Fruit fly (Drosophila melanogaster) whole organism, wandering third instar larva: ENCODE measurements around the gene Baldspot.

Experiments used
- Abd-B ChIP-seq: fragments of >200 bp; optimal IDR thresholded peaks from 2 replicates; lab custom pipeline; 2017; ENCODE audit warnings: missing biosample characterization, missing genetic modification characterization
- CG32264 ChIP-seq: fragments of 200-800 bp; sonication (Bioruptor generic); optimal IDR thresholded peaks from 2 replicates; lab custom pipeline; 2016; ENCODE audit warnings: missing biosample characterization, missing genetic modification characterization
- CrebA ChIP-seq: fragments of 200-800 bp; sonication (Bioruptor generic); optimal IDR thresholded peaks from 2 replicates; lab custom pipeline; 2016; ENCODE audit warnings: missing biosample characterization, mild to moderate bottlenecking, missing genetic modification characterization, borderline replicate concordance
- Dfd ChIP-seq: fragments of >200 bp; optimal IDR thresholded peaks from 2 replicates; lab custom pipeline; 2017; ENCODE audit warnings: missing biosample characterization, missing genetic modification characterization
- Dif ChIP-seq: fragments of 200-275, 200-300 bp; sonication (Bioruptor generic); optimal IDR thresholded peaks from 2 replicates; lab custom pipeline; 2018; ENCODE audit warnings: missing biosample characterization, missing genetic modification characterization; ENCODE audit not compliant: partially characterized antibody
- HLH106 ChIP-seq: fragments of 200-800 bp; optimal IDR thresholded peaks from 3 replicates; lab custom pipeline; 2019; ENCODE audit warnings: missing biosample characterization, mild to moderate bottlenecking, missing genetic modification characterization, moderate library complexity
- Hnf4 ChIP-seq: fragments of 200-800 bp; sonication (Bioruptor generic); optimal IDR thresholded peaks from 2 replicates; lab custom pipeline; 2016; ENCODE audit warnings: missing biosample characterization, mild to moderate bottlenecking, missing genetic modification characterization
- Hr78 ChIP-seq: fragments of >200 bp; optimal IDR thresholded peaks from 2 replicates; lab custom pipeline; 2017; ENCODE audit warnings: missing biosample characterization, missing genetic modification characterization
- Hr83 ChIP-seq: fragments of 200-300 bp; sonication (Bioruptor generic); optimal IDR thresholded peaks from 2 replicates; lab custom pipeline; 2016; ENCODE audit warnings: missing biosample characterization, mild to moderate bottlenecking, missing genetic modification characterization, moderate library complexity; ENCODE audit not compliant: poor library complexity, severe bottlenecking
- Jra ChIP-seq: sonication (Bioruptor generic); optimal IDR thresholded peaks from 2 replicates; lab custom pipeline; 2016; ENCODE audit warnings: missing biosample characterization, missing genetic modification characterization
- Myc ChIP-seq: fragments of >200 bp; optimal IDR thresholded peaks from 2 replicates; lab custom pipeline; 2017
- N ChIP-seq: fragments of >200 bp; optimal IDR thresholded peaks from 2 replicates; lab custom pipeline; 2018; ENCODE audit warnings: missing biosample characterization, missing external identifiers, missing genetic modification characterization
- OdsH ChIP-seq: fragments of 200-800 bp; sonication (Bioruptor generic); optimal IDR thresholded peaks from 2 replicates; lab custom pipeline; 2016; ENCODE audit warnings: missing biosample characterization, mild to moderate bottlenecking, missing genetic modification characterization
- Rel ChIP-seq, 2 experiments: fragments of 200-800 bp; sonication (Bioruptor generic) in 1 of 2; optimal IDR thresholded peaks; 2 replicates in 1 of 2; 3 replicates in 1 of 2; lab custom pipeline; 2016 to 2019; ENCODE audit warnings: mild to moderate bottlenecking in 2 of 2, missing biosample characterization in 2 of 2, missing genetic modification characterization in 2 of 2, moderate library complexity in 1 of 2
- Sp1 ChIP-seq: fragments of 200-800 bp; sonication (Bioruptor generic); optimal IDR thresholded peaks from 3 replicates; lab custom pipeline; 2019; ENCODE audit warnings: missing biosample characterization, mild to moderate bottlenecking, missing genetic modification characterization, moderate library complexity
- br ChIP-seq: fragments of 200-800 bp; sonication (Bioruptor generic); optimal IDR thresholded peaks from 2 replicates; lab custom pipeline; 2016; ENCODE audit warnings: missing biosample characterization, missing genetic modification characterization
- brk ChIP-seq: fragments of 200-800 bp; sonication (Bioruptor generic); optimal IDR thresholded peaks from 2 replicates; lab custom pipeline; 2016; ENCODE audit warnings: missing biosample characterization, mild to moderate bottlenecking, missing genetic modification characterization
- dmrt93B ChIP-seq: fragments of 200-800 bp; sonication (Bioruptor generic); optimal IDR thresholded peaks from 2 replicates; lab custom pipeline; 2018; ENCODE audit warnings: missing biosample characterization, mild to moderate bottlenecking, missing genetic modification characterization
- dsf ChIP-seq: sonication (Bioruptor generic); optimal IDR thresholded peaks from 2 replicates; lab custom pipeline; 2016; ENCODE audit warnings: missing biosample characterization, missing genetic modification characterization, borderline replicate concordance
- ey ChIP-seq: fragments of 200-800 bp; sonication (Bioruptor generic); optimal IDR thresholded peaks from 2 replicates; lab custom pipeline; 2016; ENCODE audit warnings: missing biosample characterization, missing genetic modification characterization
- foxo ChIP-seq, 2 experiments: fragments of 200-800 bp; sonication (Bioruptor generic); optimal IDR thresholded peaks; 2 replicates in 1 of 2; 3 replicates in 1 of 2; lab custom pipeline; 2016 to 2017; ENCODE audit warnings: missing biosample characterization in 2 of 2, missing genetic modification characterization in 2 of 2
- fru ChIP-seq: fragments of 200-800 bp; sonication (Bioruptor generic); optimal IDR thresholded peaks from 3 replicates; lab custom pipeline; 2016; ENCODE audit warnings: missing biosample characterization, mild to moderate bottlenecking, missing genetic modification characterization
- h ChIP-seq: fragments of 200-800 bp; sonication (Bioruptor generic); optimal IDR thresholded peaks from 3 replicates; lab custom pipeline; 2016; ENCODE audit warnings: missing biosample characterization, mild to moderate bottlenecking, missing genetic modification characterization
- jim ChIP-seq: fragments of 175-275, 200-325 bp; sonication (Bioruptor generic); optimal IDR thresholded peaks from 2 replicates; lab custom pipeline; 2016; ENCODE audit warnings: missing biosample characterization, mild to moderate bottlenecking, missing genetic modification characterization
- lola ChIP-seq: fragments of >200 bp; optimal IDR thresholded peaks from 2 replicates; lab custom pipeline; 2017; ENCODE audit warnings: missing biosample characterization, missing genetic modification characterization
- pan ChIP-seq: fragments of >200 bp; optimal IDR thresholded peaks from 2 replicates; lab custom pipeline; 2017
- psq ChIP-seq: fragments of 200-800 bp; sonication (Bioruptor generic); optimal IDR thresholded peaks from 3 replicates; lab custom pipeline; 2017; ENCODE audit warnings: missing biosample characterization, mild to moderate bottlenecking, missing genetic modification characterization, moderate library complexity
- rgr ChIP-seq: fragments of 200-800 bp; sonication (Bioruptor generic); optimal IDR thresholded peaks from 3 replicates; lab custom pipeline; 2016; ENCODE audit warnings: missing biosample characterization, mild to moderate bottlenecking, missing genetic modification characterization
- sv ChIP-seq: fragments of 200-800 bp; sonication (Bioruptor generic); optimal IDR thresholded peaks from 3 replicates; lab custom pipeline; 2016; ENCODE audit warnings: missing biosample characterization, missing genetic modification characterization
- tai ChIP-seq: sonication (Bioruptor generic); optimal IDR thresholded peaks from 2 replicates; lab custom pipeline; 2016; ENCODE audit warnings: missing biosample characterization, missing genetic modification characterization
- usp ChIP-seq: fragments of >200 bp; optimal IDR thresholded peaks from 2 replicates; lab custom pipeline; 2017; ENCODE audit warnings: missing biosample characterization, missing genetic modification characterization
- woc ChIP-seq: sonication (Bioruptor generic); optimal IDR thresholded peaks from 2 replicates; lab custom pipeline; 2016; ENCODE audit warnings: missing biosample characterization, mild to moderate bottlenecking, missing genetic modification characterization

Gene Baldspot

DNA sequence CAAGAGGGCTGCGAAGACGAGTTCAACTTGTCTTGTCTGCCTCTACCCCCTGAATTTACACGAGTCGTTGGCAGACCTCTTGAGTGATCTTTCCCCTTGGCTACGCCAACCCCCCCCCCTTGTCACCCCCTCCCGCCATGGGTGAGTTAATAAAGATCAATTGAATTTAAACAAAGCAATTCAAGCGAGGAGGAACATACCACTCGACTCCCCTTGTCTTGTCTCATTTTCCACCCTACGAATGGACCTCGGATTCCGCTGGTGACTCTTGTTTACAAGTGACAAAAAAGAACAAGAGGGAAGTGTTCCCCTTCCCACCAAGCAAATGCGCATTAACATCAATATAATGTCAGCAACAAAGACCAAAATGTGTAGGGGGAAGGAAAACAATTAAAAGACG lies 41.5 kb upstream of the Baldspot start:
- TF ChIP-seq CrebA (no peak), HLH106 (no peak), Dif (no peak), dmrt93B (GFP tag; lab: Kevin White, UChicago) (no peak)

DNA sequence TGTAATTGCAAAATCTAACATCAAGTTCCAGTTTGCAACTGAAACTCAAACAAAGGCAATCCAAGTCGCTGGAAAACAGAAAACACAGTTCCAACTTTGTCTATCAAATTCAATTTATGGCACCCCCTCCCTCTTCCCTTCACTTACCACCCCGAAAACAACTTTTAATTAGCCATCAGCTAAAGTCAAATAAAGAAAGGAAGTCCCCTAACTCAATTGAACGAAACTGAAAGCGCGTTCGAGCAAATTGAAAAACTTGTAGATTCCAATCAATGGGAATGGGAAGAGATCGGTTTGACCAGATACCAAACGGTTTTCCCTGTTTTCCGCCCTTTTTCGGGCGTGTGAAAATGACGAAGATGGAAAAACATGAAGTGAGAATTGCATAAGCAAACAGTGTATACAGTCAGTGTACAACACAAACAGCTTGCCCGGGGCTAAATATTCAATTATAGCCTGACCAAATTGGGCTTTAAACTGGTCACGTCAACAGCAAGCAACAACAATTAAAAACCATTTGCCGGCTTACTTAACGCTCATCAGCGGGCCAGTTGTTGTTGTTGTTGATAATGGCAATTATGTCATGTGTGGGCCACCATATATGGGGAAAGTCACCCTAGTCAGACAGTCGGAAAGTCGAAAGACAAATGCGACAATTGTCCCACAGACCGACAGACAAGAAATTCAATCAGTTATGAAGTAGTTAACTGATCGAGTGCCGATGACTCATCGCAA lies 38.0 kb upstream of the Baldspot start:
- TF ChIP-seq Rel (GFP tag; optimal IDR thresholded peaks at IDR 0.05; lab: Kevin White, UChicago): no peak
- TF ChIP-seq Rel (tag; optimal IDR thresholded peaks at IDR 0.05; lab: Kevin White, UChicago): peak; percentile 72
- TF ChIP-seq HLH106: no peak

DNA sequence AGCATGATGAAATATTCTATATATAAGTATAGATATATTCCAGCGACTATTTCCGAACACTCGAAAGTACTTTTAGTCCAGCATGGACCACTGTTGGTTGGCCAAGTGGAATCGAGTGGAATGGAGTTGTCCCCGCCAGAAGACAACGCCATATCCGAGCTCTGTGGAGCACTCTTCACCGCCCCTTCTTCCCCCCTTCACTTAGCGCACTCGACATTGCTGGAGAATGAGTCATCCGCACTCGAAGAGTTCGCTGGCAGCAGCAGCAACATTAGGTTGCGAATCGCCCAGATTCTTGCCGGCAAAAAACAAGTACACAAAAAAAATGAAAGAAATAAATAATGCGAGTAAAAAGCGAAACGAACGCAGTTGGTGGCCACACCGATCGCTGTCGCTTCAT lies 36.7 kb upstream of the Baldspot start:
- no peak for TF ChIP-seq N (GFP tag; lab: Kevin White, UChicago)
- TF ChIP-seq tai: no peak
- TF ChIP-seq, all 38 proteins: peak for 0

DNA sequence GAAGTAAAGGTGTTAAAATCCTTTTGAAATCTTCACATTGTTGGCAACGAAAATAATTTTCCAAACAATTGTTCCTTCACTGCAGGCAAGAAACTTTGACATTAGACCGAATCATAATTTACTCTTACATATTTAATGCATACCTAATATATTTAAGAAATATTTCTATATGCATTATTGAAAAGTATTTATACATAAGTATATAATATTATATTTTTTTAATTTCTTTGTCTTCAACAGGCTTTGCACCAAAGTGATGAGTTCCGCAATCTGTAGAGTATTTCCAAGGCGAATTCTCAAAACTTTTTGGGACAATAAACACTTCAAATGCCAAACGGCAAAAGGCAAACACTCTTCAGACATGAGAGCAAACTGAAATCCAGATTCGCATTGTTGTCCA lies 35.7 kb upstream of the Baldspot start:
- TF ChIP-seq psq (GFP tag; lab: Kevin White, UChicago): peak; percentile 39
- TF ChIP-seq OdsH (GFP tag; lab: Kevin White, UChicago): peak; percentile 27
- TF ChIP-seq brk (GFP tag; lab: Kevin White, UChicago): peak; percentile 10
- peak in 1 of 2 experiments; percentile 41 for TF ChIP-seq foxo (GFP tag; optimal IDR thresholded peaks at IDR 0.05; lab: Kevin White, UChicago)
- no peak for TF ChIP-seq CG32264
- no peak for TF ChIP-seq usp (GFP tag; lab: Kevin White, UChicago)
- TF ChIP-seq br (GFP tag; lab: Kevin White, UChicago): no peak
- no peak for TF ChIP-seq Dif
- TF ChIP-seq sv (GFP tag; lab: Kevin White, UChicago): no peak
- TF ChIP-seq N (GFP tag; lab: Kevin White, UChicago): no peak
- TF ChIP-seq Abd-B (GFP tag; lab: Kevin White, UChicago): no peak
- TF ChIP-seq dsf: no peak
- TF ChIP-seq tai: no peak
- TF ChIP-seq Hr83: no peak
- no peak for TF ChIP-seq woc (GFP tag; lab: Kevin White, UChicago)
- peak; percentile 37 for TF ChIP-seq Sp1 (GFP tag; lab: Kevin White, UChicago)
- TF ChIP-seq h (GFP tag; lab: Kevin White, UChicago): peak; percentile 33
- TF ChIP-seq lola (GFP tag; lab: Kevin White, UChicago): no peak
- TF ChIP-seq jim: no peak
- peak; percentile 56 for TF ChIP-seq HLH106
- peak; percentile 28 for TF ChIP-seq rgr

DNA sequence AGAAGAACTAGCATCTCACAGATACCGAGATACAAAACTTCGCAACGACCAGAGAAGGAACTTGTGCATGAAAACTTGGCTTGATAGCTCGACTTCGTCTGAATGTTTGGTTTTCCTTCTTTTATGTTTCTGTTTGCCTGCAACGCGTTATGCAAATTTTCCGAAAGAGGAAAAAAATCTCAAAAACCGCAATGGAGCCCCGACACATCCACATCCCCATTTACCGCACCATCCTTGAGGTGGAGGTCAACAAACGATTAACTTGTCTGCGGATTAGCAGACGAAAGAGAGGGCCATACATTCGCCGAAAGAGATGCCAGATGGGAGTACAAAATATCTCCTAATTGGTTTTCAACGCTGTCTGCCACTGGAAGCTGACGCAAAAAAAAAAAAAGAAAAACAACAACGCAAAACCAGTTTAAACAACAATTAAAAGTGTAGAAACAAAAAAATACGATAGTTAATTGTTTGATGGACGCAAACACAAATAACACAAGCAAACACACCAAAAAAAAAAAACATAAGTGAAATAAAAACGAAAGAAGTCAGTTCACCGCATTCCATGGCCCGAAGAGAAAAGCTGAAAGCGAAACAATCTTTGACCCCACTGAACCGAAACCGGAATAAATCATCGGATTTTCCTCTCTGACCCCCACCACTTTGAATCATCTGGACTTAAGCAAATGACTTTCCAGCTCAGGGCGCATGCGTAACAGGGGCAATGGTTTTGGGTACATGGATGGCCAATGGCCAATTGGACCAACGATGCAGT lies 33.8 kb upstream of the Baldspot start:
- TF ChIP-seq dmrt93B (GFP tag; lab: Kevin White, UChicago) (no peak), pan (no peak), Hr78 (GFP tag; lab: Kevin White, UChicago) (no peak), Myc (no peak), CG32264 (no peak), Hnf4 (no peak), Dfd (GFP tag; lab: Kevin White, UChicago) (no peak), Hr83 (no peak), foxo (GFP tag; optimal IDR thresholded peaks at IDR 0.05; lab: Kevin White, UChicago) (no peak), lola (GFP tag; lab: Kevin White, UChicago) (no peak), ey (GFP tag; lab: Kevin White, UChicago) (no peak), fru (GFP tag; lab: Kevin White, UChicago) (no peak), Jra (GFP tag; lab: Kevin White, UChicago) (no peak), Abd-B (GFP tag; lab: Kevin White, UChicago) (no peak), HLH106 (no peak)
